Worm (Caenorhabditis elegans): ENCODE data around the gene acp-5.

The acp-5 gene

DNA sequence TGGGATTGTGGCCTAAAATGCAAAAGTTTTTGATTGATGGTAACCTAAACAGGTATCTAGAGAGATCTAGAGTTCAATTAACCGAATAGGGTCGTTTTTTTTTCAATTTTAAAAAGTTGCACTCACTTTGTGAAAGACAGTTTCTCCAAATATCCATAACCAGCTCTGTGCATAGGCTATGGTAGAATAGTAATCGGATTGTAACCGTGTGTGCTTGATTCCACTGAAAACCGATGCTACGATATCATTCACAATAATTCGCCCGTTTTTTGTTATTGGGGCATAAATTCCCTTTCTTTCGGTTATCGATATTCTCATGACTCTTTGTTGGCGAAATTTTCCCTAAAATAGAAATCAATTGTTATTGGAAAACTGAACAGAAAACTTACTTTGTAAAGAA, 22.9 kb downstream of the acp-5 start:
- TF ChIP-seq unc-62 (GFP tag; optimal IDR thresholded peaks at IDR 0.05 in 1 of 2) (peak in 1 of 2 experiments; percentile 94), unc-62 (tag; optimal IDR thresholded peaks at IDR 0.05) (no peak), hlh-11 (tag; optimal IDR thresholded peaks at IDR 0.05) (no peak), duxl-1 (tag; optimal IDR thresholded peaks at IDR 0.05; ENCODE audit: poor library complexity) (peak; percentile 53)

DNA sequence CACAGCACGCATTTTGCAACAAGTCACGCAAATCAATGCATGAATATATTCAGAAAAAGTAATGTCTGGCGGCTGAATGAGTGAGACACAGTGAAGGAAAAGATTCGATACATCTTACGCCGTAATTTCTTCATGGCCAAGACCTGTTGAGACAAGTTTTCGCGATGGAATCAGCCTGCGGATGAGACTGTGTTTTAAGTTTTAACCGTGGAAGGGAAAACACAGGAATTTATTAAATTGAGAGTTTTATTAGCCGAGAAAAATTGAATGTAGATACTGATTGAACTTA, 24.9 kb downstream of the acp-5 start, which contains the start of gene hog-1:
Gene hog-1 (minus strand): TSS at position 101 of the 289 bp plus-strand sequence.
- no peak for TF ChIP-seq nhr-41 (GFP tag; IDR thresholded peaks at IDR 0.05)
- no peak for TF ChIP-seq duxl-1 (tag; optimal IDR thresholded peaks at IDR 0.05; ENCODE audit: poor library complexity)
- no peak for TF ChIP-seq F26F4.8 (GFP tag; conservative IDR thresholded peaks at IDR 0.05)
- TF ChIP-seq jun-1 (tag; optimal IDR thresholded peaks at IDR 0.05): no peak
- TF ChIP-seq ztf-11 (tag; optimal IDR thresholded peaks at IDR 0.05): no peak
- no peak for TF ChIP-seq ztf-7 (tag; optimal IDR thresholded peaks at IDR 0.05)
- TF ChIP-seq ces-1 (GFP tag; optimal IDR thresholded peaks at IDR 0.05): no peak
- TF ChIP-seq daf-8 (GFP tag; IDR thresholded peaks at IDR 0.05): no peak
- TF ChIP-seq nhr-77 (tag; optimal IDR thresholded peaks at IDR 0.05): no peak
- no peak for TF ChIP-seq lin-38 (GFP tag; IDR thresholded peaks at IDR 0.05)
- TF ChIP-seq Y48G9A.11 (GFP tag; IDR thresholded peaks at IDR 0.05): no peak
- no peak for TF ChIP-seq madf-5 (GFP tag; IDR thresholded peaks at IDR 0.05)
- TF ChIP-seq unc-39 (tag; optimal IDR thresholded peaks at IDR 0.05): no peak
- no peak for TF ChIP-seq snpc-1.2 (GFP tag; IDR thresholded peaks at IDR 0.05)

DNA sequence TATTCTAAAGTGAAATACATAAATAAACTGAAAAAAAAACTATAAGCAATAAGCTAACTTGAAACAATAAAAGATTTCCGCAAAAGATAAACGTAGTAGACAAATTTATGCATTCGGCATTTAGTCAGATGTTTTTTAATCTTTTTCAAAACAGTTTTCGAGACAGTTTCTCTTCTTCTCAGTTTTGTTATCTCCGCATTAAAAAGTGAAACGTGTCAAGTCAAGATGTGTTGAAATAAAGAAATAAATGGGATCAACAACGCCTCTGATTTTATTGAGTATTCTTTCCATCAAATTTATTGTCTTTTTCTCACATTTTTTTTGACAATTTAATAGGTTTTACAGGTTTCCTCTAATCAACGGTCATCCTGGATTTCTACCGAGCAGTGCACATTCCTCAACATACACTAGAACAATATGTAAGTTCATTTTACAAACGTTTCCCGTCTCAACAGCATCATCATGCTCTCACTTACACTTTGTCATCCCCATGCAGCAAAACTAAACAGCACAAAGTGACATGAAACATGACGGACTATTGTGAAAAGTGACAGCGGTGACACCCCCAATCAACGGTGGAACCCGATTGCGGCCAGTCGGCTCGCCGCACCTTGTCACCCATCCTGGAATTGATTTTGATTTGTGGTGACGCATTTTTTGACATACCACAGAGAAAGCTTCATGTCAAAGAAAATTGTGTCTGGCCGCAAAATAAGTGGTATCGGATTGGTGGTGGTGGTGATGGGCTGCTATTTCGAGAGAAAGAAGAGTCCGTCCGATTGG, 25.4 kb downstream of the acp-5 start:
- TF ChIP-seq zag-1 (tag; optimal IDR thresholded peaks at IDR 0.05) (no peak), sdz-12 (GFP tag; optimal IDR thresholded peaks at IDR 0.05) (no peak), pqm-1 (tag; optimal IDR thresholded peaks at IDR 0.05) (no peak), mxl-3 (GFP tag; optimal IDR thresholded peaks at IDR 0.05) (peak; percentile 4), unc-62 (GFP tag; optimal IDR thresholded peaks at IDR 0.05 in 1 of 2) (peak in 1 of 2 experiments; percentile 57), unc-62 (tag; optimal IDR thresholded peaks at IDR 0.05) (no peak), lin-29 (GFP tag; IDR thresholded peaks at IDR 0.05) (no peak), nhr-41 (GFP tag; IDR thresholded peaks at IDR 0.05) (no peak), ceh-20 (GFP tag; IDR thresholded peaks at IDR 0.05) (no peak), mep-1 (tag; optimal IDR thresholded peaks at IDR 0.05) (no peak)

DNA sequence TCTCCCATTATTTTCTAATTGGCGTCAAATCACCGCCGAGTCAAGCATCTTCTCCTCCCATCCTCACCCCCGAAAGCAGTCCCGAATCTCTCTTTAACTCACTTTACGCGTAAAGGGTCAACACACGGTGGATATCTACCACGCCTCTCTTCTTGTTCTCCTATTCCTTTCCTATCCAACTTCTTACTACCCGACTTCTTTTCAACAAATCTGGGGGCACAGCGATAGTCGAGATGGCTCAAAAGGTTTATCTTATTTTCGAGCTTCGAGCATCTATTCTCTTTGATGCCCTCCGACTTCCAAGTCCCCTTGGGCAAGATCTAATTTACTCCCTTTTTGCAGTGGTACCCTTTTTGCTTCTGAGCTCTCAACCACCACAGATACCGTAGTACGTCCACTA, 29.9 kb downstream of the acp-5 start:
- TF ChIP-seq fkh-10 (GFP tag; optimal IDR thresholded peaks at IDR 0.05): peak; percentile 51
- TF ChIP-seq dve-1 (tag; optimal IDR thresholded peaks at IDR 0.05; ENCODE audit: insufficient read depth): no peak

DNA sequence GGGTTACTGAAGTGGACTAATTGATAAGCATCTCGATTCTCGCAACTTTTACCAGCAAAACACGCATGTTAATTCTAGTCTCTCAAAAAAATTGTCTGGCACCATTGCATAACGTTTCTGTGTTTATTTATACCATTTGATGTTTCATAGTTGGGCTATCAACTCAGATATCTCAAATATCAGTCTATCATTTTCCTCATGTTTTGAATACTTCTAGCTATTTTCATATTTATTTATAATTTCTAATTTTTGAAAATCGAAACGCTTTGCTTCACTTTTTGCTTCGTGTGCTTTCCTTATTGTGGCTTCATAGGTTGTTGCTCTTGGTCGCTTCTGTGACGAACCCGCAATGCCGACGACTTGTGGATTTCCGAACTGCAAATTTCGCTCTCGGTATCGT, 33.2 kb downstream of the acp-5 start, which contains the start of gene ctbp-1:
Gene ctbp-1 (plus strand): TSS at position 301 of the 400 bp plus-strand sequence.
- TF ChIP-seq lin-15B (tag; optimal IDR thresholded peaks at IDR 0.05) (no peak), ceh-82 (tag; optimal IDR thresholded peaks at IDR 0.05) (no peak), nhr-11 (tag; optimal IDR thresholded peaks at IDR 0.05) (no peak), ctbp-1 (GFP tag; IDR thresholded peaks at IDR 0.05) (no peak), zip-11 (GFP tag; IDR thresholded peaks at IDR 0.05) (no peak), nhr-6 (tag; optimal IDR thresholded peaks at IDR 0.05) (no peak), mep-1 (tag; optimal IDR thresholded peaks at IDR 0.05) (no peak), vab-7 (GFP tag; IDR thresholded peaks at IDR 0.05) (no peak), nhr-41 (GFP tag; IDR thresholded peaks at IDR 0.05) (no peak)

Measured in whole organism, L4 larva.